Worm (Caenorhabditis elegans): Measurements from ENCODE around the gene C04E12.5.

- TF ChIP-seq hlh-26 (GFP tag; conservative IDR thresholded peaks at IDR 0.05): no peak
- no peak for TF ChIP-seq rec-8 (tag; optimal IDR thresholded peaks at IDR 0.05)
- TF ChIP-seq F52B5.7 (tag; optimal IDR thresholded peaks at IDR 0.05): no peak
- TF ChIP-seq ekl-4 (GFP tag; IDR thresholded peaks at IDR 0.05): no peak
- no peak for TF ChIP-seq efl-1 (GFP tag; optimal IDR thresholded peaks at IDR 0.05)
- no peak for TF ChIP-seq egl-44 (GFP tag; IDR thresholded peaks at IDR 0.05)
- TF ChIP-seq attf-5 (GFP tag; optimal IDR thresholded peaks at IDR 0.05): no peak
- no peak for TF ChIP-seq lin-26 (GFP tag; IDR thresholded peaks at IDR 0.05)
- no peak for TF ChIP-seq snpc-4 (GFP tag; optimal IDR thresholded peaks at IDR 0.05)
- no peak for TF ChIP-seq snpc-4 (tag; optimal IDR thresholded peaks at IDR 0.05)
- no peak for TF ChIP-seq athp-1 (tag; optimal IDR thresholded peaks at IDR 0.05)
- no peak for TF ChIP-seq F49E8.2 (tag; optimal IDR thresholded peaks at IDR 0.05; ENCODE audit: insufficient read depth)
- TF ChIP-seq zfh-2 (GFP tag; conservative IDR thresholded peaks at IDR 0.05): no peak
- no peak for TF ChIP-seq unc-130 (GFP tag; optimal IDR thresholded peaks at IDR 0.05)
Observed at ce11 chrV:3320005-3320404, 38.4 kb upstream of the C04E12.5 start, which contains the start of gene F35F10.14.

Data from whole organism, young adult.